Worm (Caenorhabditis elegans): ENCODE data around the gene K02D3.2.

K02D3.2 gene

ce11 chrX:13714710-13715109 is 2.9 kb upstream of the K02D3.2 start (continued):
- TF ChIP-seq efl-1 (GFP tag; optimal IDR thresholded peaks at IDR 0.05): no peak
- TF ChIP-seq ceh-27 (GFP tag; optimal IDR thresholded peaks at IDR 0.05): no peak
- peak; percentile 52 to 68 for TF ChIP-seq rec-8 (tag; optimal IDR thresholded peaks at IDR 0.05)
- peak; percentile 13 for TF ChIP-seq somi-1 (GFP tag; optimal IDR thresholded peaks at IDR 0.05)
- no peak for TF ChIP-seq madf-6 (GFP tag; IDR thresholded peaks at IDR 0.05)
- TF ChIP-seq sdz-38 (tag; optimal IDR thresholded peaks at IDR 0.05): no peak
- no peak for TF ChIP-seq F52B5.7 (tag; optimal IDR thresholded peaks at IDR 0.05)
- TF ChIP-seq madf-8 (GFP tag; conservative IDR thresholded peaks at IDR 0.05): no peak
- TF ChIP-seq zim-3 (tag; optimal IDR thresholded peaks at IDR 0.05): no peak
- no peak for TF ChIP-seq tlf-1 (GFP tag; optimal IDR thresholded peaks at IDR 0.05)
- TF ChIP-seq madf-10 (tag; optimal IDR thresholded peaks at IDR 0.05): peak; percentile 48
- TF ChIP-seq tbx-9 (tag; optimal IDR thresholded peaks at IDR 0.05; ENCODE audit: borderline replicate concordance): no peak
- TF ChIP-seq hlh-12 (tag; optimal IDR thresholded peaks at IDR 0.05): no peak
- TF ChIP-seq bed-1 (GFP tag; IDR thresholded peaks at IDR 0.05): no peak
- peak; percentile 29; the same call in 1 of the 2 replicates for TF ChIP-seq rcor-1 (GFP tag; IDR thresholded peaks at IDR 0.05)
- peak; percentile 61 for TF ChIP-seq ztf-18 (tag; optimal IDR thresholded peaks at IDR 0.05)
- no peak for TF ChIP-seq nfya-1 (tag; optimal IDR thresholded peaks at IDR 0.05; ENCODE audit: borderline replicate concordance, insufficient read depth)
- peak in 1 of 2 experiments; percentile 20 for TF ChIP-seq let-607 (tag; optimal IDR thresholded peaks at IDR 0.05)
- peak; percentile 57; the same call in 1 of the 2 replicates for TF ChIP-seq ztf-25 (GFP tag; IDR thresholded peaks at IDR 0.05)
- TF ChIP-seq F23B12.7 (tag; optimal IDR thresholded peaks at IDR 0.05; ENCODE audit: insufficient read depth): peak; percentile 28
- peak; percentile 48 for TF ChIP-seq snpc-1.3 (tag; optimal IDR thresholded peaks at IDR 0.05; ENCODE audit: insufficient read depth)
- no peak for TF ChIP-seq mel-28 (tag; optimal IDR thresholded peaks at IDR 0.05; ENCODE audit: borderline replicate concordance)
- TF ChIP-seq xnd-1 (tag; optimal IDR thresholded peaks at IDR 0.05): no peak
- no peak for TF ChIP-seq aptf-2 (GFP tag; conservative IDR thresholded peaks at IDR 0.05)
- TF ChIP-seq lsy-27 (tag; optimal IDR thresholded peaks at IDR 0.05; ENCODE audit: borderline replicate concordance, insufficient read depth): no peak
- TF ChIP-seq ztf-6 (GFP tag; IDR thresholded peaks at IDR 0.05): no peak
- TF ChIP-seq B0336.3 (GFP tag; IDR thresholded peaks at IDR 0.05): no peak
- TF ChIP-seq attf-3 (GFP tag; conservative IDR thresholded peaks at IDR 0.05): no peak
- 0 out of 2 replicates have a peak, but pooled peaks have one; percentile 80 for TF ChIP-seq aptf-3 (GFP tag; IDR thresholded peaks at IDR 0.05)
- TF ChIP-seq chd-7 (tag; optimal IDR thresholded peaks at IDR 0.05): no peak
- TF ChIP-seq cebp-1 (GFP tag; IDR thresholded peaks at IDR 0.05): no peak
- TF ChIP-seq cebp-1 (tag; optimal IDR thresholded peaks at IDR 0.05): no peak
- TF ChIP-seq bed-2 (GFP tag; IDR thresholded peaks at IDR 0.05): no peak
- no peak for TF ChIP-seq ama-1 (optimal IDR thresholded peaks at IDR 0.05)
- TF ChIP-seq ama-1 (GFP tag; optimal IDR thresholded peaks at IDR 0.05): peak in 1 of 2 experiments; percentile 59
- TF ChIP-seq hlh-26 (GFP tag; conservative IDR thresholded peaks at IDR 0.05): no peak
- TF ChIP-seq T07F8.4 (tag; optimal IDR thresholded peaks at IDR 0.05): peak; percentile 7
- no peak for TF ChIP-seq unc-62 (GFP tag; optimal IDR thresholded peaks at IDR 0.05)
- TF ChIP-seq snpc-4 (GFP tag; optimal IDR thresholded peaks at IDR 0.05): peak; percentile 39
- peak in 3 of 4 experiments; percentile 60 to 69 (median 68) for TF ChIP-seq snpc-4 (tag; optimal IDR thresholded peaks at IDR 0.05)
- TF ChIP-seq tbp1 (GFP tag; optimal IDR thresholded peaks at IDR 0.05): peak; percentile 88
- TF ChIP-seq egrh-3 (GFP tag; IDR thresholded peaks at IDR 0.05): no peak
- TF ChIP-seq sea-2 (GFP tag; IDR thresholded peaks at IDR 0.05): no peak
- no peak for TF ChIP-seq lir-1 (GFP tag; conservative IDR thresholded peaks at IDR 0.05)
- no peak for TF ChIP-seq ceh-91 (GFP tag; IDR thresholded peaks at IDR 0.05)
- TF ChIP-seq pbrm-1 (GFP tag; IDR thresholded peaks at IDR 0.05): no peak
- TF ChIP-seq Y67H2A.10 (GFP tag; conservative IDR thresholded peaks at IDR 0.05): no peak
- peak; percentile 7 for TF ChIP-seq ceh-79 (tag; optimal IDR thresholded peaks at IDR 0.05)
- TF ChIP-seq hmg-1.2 (GFP tag; IDR thresholded peaks at IDR 0.05): peak; percentile 56

All from whole organism, young adult.